Fruit fly (Drosophila melanogaster) whole organism, wandering third instar larva: ENCODE data around the gene mRpL15.

ENCODE experiments used
- Abd-B ChIP-seq: fragments of >200 bp; optimal IDR thresholded peaks from 2 replicates; lab custom pipeline; 2017; ENCODE audit warnings: missing biosample characterization, missing genetic modification characterization
- GATAd ChIP-seq: sonication (Bioruptor generic); optimal IDR thresholded peaks from 2 replicates; lab custom pipeline; 2016; ENCODE audit warnings: missing biosample characterization, missing genetic modification characterization
- Hnf4 ChIP-seq: fragments of 200-800 bp; sonication (Bioruptor generic); optimal IDR thresholded peaks from 2 replicates; lab custom pipeline; 2016; ENCODE audit warnings: missing biosample characterization, mild to moderate bottlenecking, missing genetic modification characterization
- Hr78 ChIP-seq: fragments of >200 bp; optimal IDR thresholded peaks from 2 replicates; lab custom pipeline; 2017; ENCODE audit warnings: missing biosample characterization, missing genetic modification characterization
- Hr83 ChIP-seq: fragments of 200-300 bp; sonication (Bioruptor generic); optimal IDR thresholded peaks from 2 replicates; lab custom pipeline; 2016; ENCODE audit warnings: missing biosample characterization, mild to moderate bottlenecking, missing genetic modification characterization, moderate library complexity; ENCODE audit not compliant: poor library complexity, severe bottlenecking
- Jra ChIP-seq: sonication (Bioruptor generic); optimal IDR thresholded peaks from 2 replicates; lab custom pipeline; 2016; ENCODE audit warnings: missing biosample characterization, missing genetic modification characterization
- Mio ChIP-seq: sonication (Bioruptor generic); optimal IDR thresholded peaks from 2 replicates; lab custom pipeline; 2016; ENCODE audit warnings: missing biosample characterization, missing genetic modification characterization
- Myc ChIP-seq: fragments of >200 bp; optimal IDR thresholded peaks from 2 replicates; lab custom pipeline; 2017
- N ChIP-seq: fragments of >200 bp; optimal IDR thresholded peaks from 2 replicates; lab custom pipeline; 2018; ENCODE audit warnings: missing biosample characterization, missing external identifiers, missing genetic modification characterization
- Rel ChIP-seq, 2 experiments: fragments of 200-800 bp; sonication (Bioruptor generic) in 1 of 2; optimal IDR thresholded peaks; 2 replicates in 1 of 2; 3 replicates in 1 of 2; lab custom pipeline; 2016 to 2019; ENCODE audit warnings: mild to moderate bottlenecking in 2 of 2, missing biosample characterization in 2 of 2, missing genetic modification characterization in 2 of 2, moderate library complexity in 1 of 2
- Sp1 ChIP-seq: fragments of 200-800 bp; sonication (Bioruptor generic); optimal IDR thresholded peaks from 3 replicates; lab custom pipeline; 2019; ENCODE audit warnings: missing biosample characterization, mild to moderate bottlenecking, missing genetic modification characterization, moderate library complexity
- Vsx2 ChIP-seq: fragments of 200-300, 225-300 bp; sonication (Bioruptor generic); optimal IDR thresholded peaks from 2 replicates; lab custom pipeline; 2018; ENCODE audit warnings: missing biosample characterization, missing genetic modification characterization; ENCODE audit not compliant: partially characterized antibody
- brk ChIP-seq: fragments of 200-800 bp; sonication (Bioruptor generic); optimal IDR thresholded peaks from 2 replicates; lab custom pipeline; 2016; ENCODE audit warnings: missing biosample characterization, mild to moderate bottlenecking, missing genetic modification characterization
- dl ChIP-seq, 2 experiments: fragments of 175-275, 200-275 bp in 1 of 2; fragments of 200-275 bp in 1 of 2; sonication (Bioruptor generic); optimal IDR thresholded peaks; lab custom pipeline; 2018; ENCODE audit warnings: mild to moderate bottlenecking in 2 of 2, missing biosample characterization in 2 of 2, missing genetic modification characterization in 2 of 2, moderate library complexity in 2 of 2; ENCODE audit not compliant: partially characterized antibody in 2 of 2, insufficient read depth in 1 of 2
- dmrt93B ChIP-seq: fragments of 200-800 bp; sonication (Bioruptor generic); optimal IDR thresholded peaks from 2 replicates; lab custom pipeline; 2018; ENCODE audit warnings: missing biosample characterization, mild to moderate bottlenecking, missing genetic modification characterization
- dsf ChIP-seq: sonication (Bioruptor generic); optimal IDR thresholded peaks from 2 replicates; lab custom pipeline; 2016; ENCODE audit warnings: missing biosample characterization, missing genetic modification characterization, borderline replicate concordance
- ey ChIP-seq: fragments of 200-800 bp; sonication (Bioruptor generic); optimal IDR thresholded peaks from 2 replicates; lab custom pipeline; 2016; ENCODE audit warnings: missing biosample characterization, missing genetic modification characterization
- foxo ChIP-seq, 2 experiments: fragments of 200-800 bp; sonication (Bioruptor generic); optimal IDR thresholded peaks; 2 replicates in 1 of 2; 3 replicates in 1 of 2; lab custom pipeline; 2016 to 2017; ENCODE audit warnings: missing biosample characterization in 2 of 2, missing genetic modification characterization in 2 of 2
- fru ChIP-seq: fragments of 200-800 bp; sonication (Bioruptor generic); optimal IDR thresholded peaks from 3 replicates; lab custom pipeline; 2016; ENCODE audit warnings: missing biosample characterization, mild to moderate bottlenecking, missing genetic modification characterization
- h ChIP-seq: fragments of 200-800 bp; sonication (Bioruptor generic); optimal IDR thresholded peaks from 3 replicates; lab custom pipeline; 2016; ENCODE audit warnings: missing biosample characterization, mild to moderate bottlenecking, missing genetic modification characterization
- lola ChIP-seq: fragments of >200 bp; optimal IDR thresholded peaks from 2 replicates; lab custom pipeline; 2017; ENCODE audit warnings: missing biosample characterization, missing genetic modification characterization
- psq ChIP-seq: fragments of 200-800 bp; sonication (Bioruptor generic); optimal IDR thresholded peaks from 3 replicates; lab custom pipeline; 2017; ENCODE audit warnings: missing biosample characterization, mild to moderate bottlenecking, missing genetic modification characterization, moderate library complexity
- rgr ChIP-seq: fragments of 200-800 bp; sonication (Bioruptor generic); optimal IDR thresholded peaks from 3 replicates; lab custom pipeline; 2016; ENCODE audit warnings: missing biosample characterization, mild to moderate bottlenecking, missing genetic modification characterization
- sage ChIP-seq: fragments of 200-800 bp; sonication (Bioruptor generic); optimal IDR thresholded peaks from 2 replicates; lab custom pipeline; 2016; ENCODE audit warnings: missing biosample characterization, mild to moderate bottlenecking, missing genetic modification characterization
- sv ChIP-seq: fragments of 200-800 bp; sonication (Bioruptor generic); optimal IDR thresholded peaks from 3 replicates; lab custom pipeline; 2016; ENCODE audit warnings: missing biosample characterization, missing genetic modification characterization
- usp ChIP-seq: fragments of >200 bp; optimal IDR thresholded peaks from 2 replicates; lab custom pipeline; 2017; ENCODE audit warnings: missing biosample characterization, missing genetic modification characterization
- woc ChIP-seq: sonication (Bioruptor generic); optimal IDR thresholded peaks from 2 replicates; lab custom pipeline; 2016; ENCODE audit warnings: missing biosample characterization, mild to moderate bottlenecking, missing genetic modification characterization

mRpL15 gene

DNA sequence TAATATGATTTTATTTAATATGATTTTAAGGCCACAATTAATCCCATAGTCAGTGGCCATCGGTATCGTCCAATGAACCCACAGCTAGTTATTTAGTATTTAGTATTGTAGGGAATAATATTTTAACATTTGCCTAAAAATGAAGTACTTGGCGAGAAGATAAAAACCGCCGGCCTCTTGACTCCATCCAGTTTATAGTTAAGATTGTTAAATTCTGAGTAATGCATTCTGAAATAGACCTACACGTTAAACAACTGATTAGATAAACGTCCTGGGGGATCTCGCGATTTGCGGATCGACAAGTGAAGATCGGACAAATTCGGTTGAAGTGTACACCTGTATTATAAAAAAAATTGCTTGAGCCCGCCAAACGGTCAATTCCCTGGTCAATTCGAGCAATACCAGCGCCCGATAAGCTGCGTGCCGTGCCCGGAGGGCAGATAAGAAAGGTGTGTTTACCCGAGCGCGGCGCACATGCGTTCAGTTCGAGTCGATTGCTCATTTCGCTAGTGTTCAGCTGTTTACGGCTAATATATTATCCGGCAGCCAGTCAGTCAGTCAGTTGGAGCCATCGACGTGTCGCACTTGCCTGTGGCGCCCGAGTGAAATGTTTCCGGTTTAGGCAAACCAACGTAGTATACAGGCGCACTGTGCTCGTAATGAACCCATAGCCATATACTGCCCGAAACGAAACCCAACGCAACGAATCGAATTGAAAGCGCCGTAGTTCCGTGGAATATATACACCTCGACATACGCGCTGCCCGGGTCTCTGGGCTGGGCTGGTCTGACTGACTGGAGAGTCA, 48.8 kb downstream of the mRpL15 start:
- no peak for TF ChIP-seq dmrt93B (GFP tag; lab: Kevin White, UChicago)
- peak; percentile 0 for TF ChIP-seq Jra
- no peak for TF ChIP-seq Rel (GFP tag; optimal IDR thresholded peaks at IDR 0.05; lab: Kevin White, UChicago)
- peak; percentile 79 for TF ChIP-seq Rel (tag; optimal IDR thresholded peaks at IDR 0.05; lab: Kevin White, UChicago)
- no peak for TF ChIP-seq fru (GFP tag; lab: Kevin White, UChicago)
- TF ChIP-seq dl (GFP tag; optimal IDR thresholded peaks at IDR 0.05; lab: Kevin White, UChicago; ENCODE audit: insufficient read depth in 1 of 2, partially characterized antibody in 2 of 2), result no peak
- no peak for TF ChIP-seq psq (GFP tag; lab: Kevin White, UChicago)
- TF ChIP-seq sv (GFP tag; lab: Kevin White, UChicago), result no peak
- no peak for TF ChIP-seq foxo (GFP tag; optimal IDR thresholded peaks at IDR 0.05; lab: Kevin White, UChicago)
- no peak for TF ChIP-seq sage (GFP tag; lab: Kevin White, UChicago)
- no peak for TF ChIP-seq N (GFP tag; lab: Kevin White, UChicago)
- TF ChIP-seq Hnf4 (GFP tag; lab: Kevin White, UChicago), result no peak
- peak; percentile 37 for TF ChIP-seq Hr83 (GFP tag; lab: Kevin White, UChicago)
- TF ChIP-seq Hr78 (GFP tag; lab: Kevin White, UChicago), result no peak
- no peak for TF ChIP-seq brk (GFP tag; lab: Kevin White, UChicago)
- no peak for TF ChIP-seq woc (GFP tag; lab: Kevin White, UChicago)
- no peak for TF ChIP-seq GATAd (GFP tag; lab: Kevin White, UChicago)
- no peak for TF ChIP-seq usp (GFP tag; lab: Kevin White, UChicago)
- TF ChIP-seq dsf (GFP tag; lab: Kevin White, UChicago), result no peak
- TF ChIP-seq Vsx2, result no peak
- no peak for TF ChIP-seq Mio (GFP tag; lab: Kevin White, UChicago)
- no peak for TF ChIP-seq Abd-B (GFP tag; lab: Kevin White, UChicago)
- no peak for TF ChIP-seq ey (GFP tag; lab: Kevin White, UChicago)
- no peak for TF ChIP-seq lola
- TF ChIP-seq h (GFP tag; lab: Kevin White, UChicago), result peak; percentile 59
- TF ChIP-seq Sp1 (GFP tag; lab: Kevin White, UChicago), result peak; percentile 5

DNA sequence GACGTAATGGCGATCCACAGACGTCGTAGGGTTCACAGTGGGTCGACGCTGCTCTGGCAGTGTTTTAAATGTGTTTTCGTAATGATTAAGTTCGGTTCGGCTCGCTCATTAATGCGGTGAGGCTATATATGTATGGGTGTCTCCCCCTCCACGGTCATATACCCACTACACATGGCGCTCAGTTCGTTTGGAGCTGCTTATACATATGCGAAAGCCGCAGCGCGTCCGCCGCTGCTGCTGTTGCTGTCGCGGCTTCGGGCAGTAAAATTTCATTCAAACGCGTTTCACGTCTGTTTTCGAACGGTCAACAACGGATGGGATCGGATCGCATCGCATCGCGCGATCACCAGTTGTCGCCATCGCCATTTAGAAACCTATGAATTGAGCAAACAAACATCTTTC, 50.0 kb downstream of the mRpL15 start:
- TF ChIP-seq Jra, result no peak
- peak; percentile 6 for TF ChIP-seq Sp1 (GFP tag; lab: Kevin White, UChicago)
- no peak for TF ChIP-seq Rel (GFP tag; optimal IDR thresholded peaks at IDR 0.05; lab: Kevin White, UChicago)
- peak; percentile 76 for TF ChIP-seq Rel (tag; optimal IDR thresholded peaks at IDR 0.05; lab: Kevin White, UChicago)
- TF ChIP-seq usp (GFP tag; lab: Kevin White, UChicago), result no peak

DNA sequence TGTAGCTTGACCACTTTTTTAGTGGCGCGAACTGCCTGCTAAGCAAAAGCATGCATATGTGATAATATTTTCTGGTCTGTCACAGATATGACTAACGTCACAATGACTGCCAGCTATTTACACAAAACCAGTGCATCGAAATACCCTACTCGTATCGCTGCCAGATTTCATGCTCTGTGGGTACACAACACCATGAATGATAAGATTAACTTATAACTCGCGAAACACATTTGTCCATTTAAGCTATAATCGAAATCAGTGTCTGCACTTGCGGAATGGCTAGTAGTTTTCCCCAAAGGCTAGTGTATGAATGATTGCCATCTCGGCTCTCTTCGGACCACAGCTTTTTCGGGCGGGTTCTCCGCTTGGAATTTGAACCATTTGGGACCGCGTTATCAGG, 50.6 kb downstream of the mRpL15 start:
- TF ChIP-seq usp (GFP tag; lab: Kevin White, UChicago) (no peak), rgr (GFP tag; lab: Kevin White, UChicago) (peak; percentile 16), Hr83 (GFP tag; lab: Kevin White, UChicago) (peak; percentile 26), Myc (no peak)
- TF ChIP-seq, all 38 proteins: peak for 2
